Worm (Caenorhabditis elegans): ENCODE results near the gene F54B3.1.

DNA sequence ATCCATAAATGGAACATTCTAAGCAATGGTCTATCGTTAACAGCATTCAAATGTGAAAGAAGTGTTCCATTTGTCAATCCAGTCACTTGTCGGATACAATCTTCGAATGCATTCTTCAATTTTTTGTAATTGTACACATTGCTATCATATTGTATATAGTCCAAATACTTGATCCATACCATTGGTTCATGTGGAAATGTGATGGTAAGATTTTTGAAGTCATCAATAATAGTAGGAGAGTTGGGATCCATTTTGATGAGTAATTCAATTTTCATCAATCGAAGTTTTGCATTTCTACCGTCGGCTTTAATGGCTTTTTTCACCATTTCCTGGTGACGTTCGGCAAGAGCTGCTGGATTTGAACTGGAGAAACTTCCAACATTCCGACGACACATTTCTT lies 5.5 kb upstream of the F54B3.1 start:
- TF ChIP-seq ref-1 (GFP tag; conservative IDR thresholded peaks at IDR 0.05), result no peak
- TF ChIP-seq med-1 (GFP tag; optimal IDR thresholded peaks at IDR 0.05; ENCODE audit: insufficient read depth), result no peak
- TF ChIP-seq klf-2 (GFP tag; conservative IDR thresholded peaks at IDR 0.05), result no peak
